Worm (Caenorhabditis elegans) whole organism, late embryonic: ENCODE measurements around the gene F56C3.4.

Experiments used
- ceh-14 ChIP-seq: sonication (generic microtip); optimal IDR thresholded peaks from 2 replicates; lab custom pipeline; 2016; ENCODE audit warnings: missing genotype, missing genetic modification characterization, missing compliant biosample characterization
- dmd-4 ChIP-seq: sonication (generic microtip); optimal IDR thresholded peaks from 2 replicates; lab custom pipeline; 2016; ENCODE audit warnings: borderline replicate concordance, missing genetic modification characterization, missing compliant biosample characterization
- nfya-1 ChIP-seq: sonication (generic microtip); optimal IDR thresholded peaks from 2 replicates; lab custom pipeline; 2017; ENCODE audit warnings: missing genetic modification characterization, mild to moderate bottlenecking, missing compliant biosample characterization, antibody characterized with exemption, moderate library complexity

ce11 chrX:1344818-1345217 lies 15.7 kb downstream of the F56C3.4 start:
- TF ChIP-seq dmd-4 (no peak), ceh-14 (no peak), nfya-1 (tag; lab: Kevin White, UChicago) (peak; percentile 86)
